Fruit fly (Drosophila melanogaster) whole organism, embryonic: ENCODE results near the gene CG42758.

Experiments
- ATbp ChIP-seq: fragments of 200-800 bp; sonication (Bioruptor generic); optimal IDR thresholded peaks from 2 replicates; lab custom pipeline; 2017; ENCODE audit warnings: missing biosample characterization, mild to moderate bottlenecking, missing genetic modification characterization, missing genetic modification reagents
- CG10431 ChIP-seq: fragments of 200-800 bp; sonication (Bioruptor generic); optimal IDR thresholded peaks from 3 replicates; lab custom pipeline; 2018; ENCODE audit warnings: missing biosample characterization, mild to moderate bottlenecking, missing genetic modification characterization
- CG10543 ChIP-seq: fragments of 200-800 bp; sonication (Bioruptor generic); optimal IDR thresholded peaks from 3 replicates; lab custom pipeline; 2017; ENCODE audit warnings: missing biosample characterization, mild to moderate bottlenecking, missing genetic modification characterization, moderate library complexity
- CG11504 ChIP-seq: fragments of 200-800 bp; sonication (Bioruptor generic); optimal IDR thresholded peaks from 3 replicates; lab custom pipeline; 2019; ENCODE audit warnings: missing biosample characterization, mild to moderate bottlenecking, missing genetic modification characterization, moderate library complexity
- CG13287 ChIP-seq: fragments of 200-800 bp; sonication (Bioruptor generic); IDR thresholded peaks from 2 replicates; pipeline ENCODE4 v1.3.6; 2022; ENCODE audit warnings: missing biosample characterization, missing genetic modification characterization; ENCODE audit not compliant: partially characterized antibody
- CG13894 ChIP-seq: fragments of 200-800 bp; sonication (Bioruptor generic); optimal IDR thresholded peaks from 3 replicates; lab custom pipeline; 2018; ENCODE audit warnings: missing biosample characterization, mild to moderate bottlenecking, missing genetic modification characterization, moderate library complexity
- CG15269 ChIP-seq: fragments of 200-800 bp; sonication (Bioruptor generic); optimal IDR thresholded peaks from 2 replicates; lab custom pipeline; 2018; ENCODE audit warnings: missing biosample characterization, mild to moderate bottlenecking, missing genetic modification characterization, moderate library complexity
- CG17912 ChIP-seq: fragments of 200-800 bp; sonication (Bioruptor generic); optimal IDR thresholded peaks from 2 replicates; lab custom pipeline; 2018; ENCODE audit warnings: missing biosample characterization, mild to moderate bottlenecking, missing genetic modification characterization
- CG34376 ChIP-seq: fragments of 200-800 bp; sonication (Bioruptor generic); optimal IDR thresholded peaks from 2 replicates; lab custom pipeline; 2018; ENCODE audit warnings: missing biosample characterization, mild to moderate bottlenecking, missing genetic modification characterization
- CG4360 ChIP-seq: fragments of 200-800 bp; sonication (Bioruptor generic); IDR thresholded peaks from 2 replicates; pipeline ENCODE4 v1.3.6; 2022; ENCODE audit warnings: missing biosample characterization, missing genetic modification characterization
- CG4404 ChIP-seq: fragments of 200-800 bp; sonication (Bioruptor generic); IDR thresholded peaks from 2 replicates; pipeline ENCODE4 v1.3.6; 2022; ENCODE audit warnings: missing biosample characterization, missing genetic modification characterization
- CG5180 ChIP-seq: fragments of 200-800 bp; sonication (Bioruptor generic); optimal IDR thresholded peaks from 3 replicates; lab custom pipeline; 2017; ENCODE audit warnings: missing biosample characterization, missing genetic modification characterization, mild to moderate bottlenecking, moderate library complexity, missing genetic modification reagents
- CG6791 ChIP-seq: fragments of 200-800 bp; sonication (Bioruptor generic); IDR thresholded peaks from 3 replicates; pipeline ENCODE4 v1.3.6; 2022; ENCODE audit warnings: missing biosample characterization, missing genetic modification characterization; ENCODE audit not compliant: partially characterized antibody
- CG8290 ChIP-seq, 3 experiments: fragments of 200-800 bp; sonication (Bioruptor generic); optimal IDR thresholded peaks; 2 replicates each; lab custom pipeline; 2016 to 2019; ENCODE audit warnings: missing biosample characterization in 3 of 3, missing genetic modification characterization in 3 of 3, mild to moderate bottlenecking in 2 of 3, moderate library complexity in 1 of 3
- Drgx ChIP-seq: fragments of 200-800 bp; sonication (Bioruptor generic); IDR thresholded peaks from 2 replicates; pipeline ENCODE4 v1.3.6; 2022; ENCODE audit warnings: missing biosample characterization, missing genetic modification characterization
- Ets65A ChIP-seq: fragments of 200-800 bp; sonication (Bioruptor generic); peaks from one replicate; lab custom pipeline; 2016; ENCODE audit warnings: missing biosample characterization, missing genetic modification characterization
- Fer1 ChIP-seq: fragments of 200-800 bp; sonication (Bioruptor generic); optimal IDR thresholded peaks from 2 replicates; lab custom pipeline; 2017; ENCODE audit warnings: missing biosample characterization, mild to moderate bottlenecking, missing genetic modification characterization
- HmgZ ChIP-seq: fragments of 200-800 bp; sonication (Bioruptor generic); optimal IDR thresholded peaks from 2 replicates; lab custom pipeline; 2018; ENCODE audit warnings: missing biosample characterization, mild to moderate bottlenecking, missing genetic modification characterization
- Hsf ChIP-seq: fragments of 200-800 bp; sonication (Bioruptor generic); optimal IDR thresholded peaks from 3 replicates; lab custom pipeline; 2016; ENCODE audit warnings: missing biosample characterization, missing genetic modification characterization
- Jarid2 ChIP-seq: fragments of 200-800 bp; sonication (Bioruptor generic); optimal IDR thresholded peaks from 3 replicates; lab custom pipeline; 2017; ENCODE audit warnings: mild to moderate bottlenecking, missing biosample characterization, missing genetic modification reagents, missing genetic modification characterization
- Med ChIP-seq: fragments of 200-800 bp; sonication (Bioruptor generic); peaks from one replicate; lab custom pipeline; 2016; ENCODE audit warnings: missing biosample characterization, missing genetic modification characterization, mild to moderate bottlenecking, inconsistent platforms, moderate library complexity
- NC2β ChIP-seq: fragments of 200-800 bp; sonication (Bioruptor generic); optimal IDR thresholded peaks from 2 replicates; lab custom pipeline; 2016; ENCODE audit warnings: missing biosample characterization, missing genetic modification characterization
- Ptx1 ChIP-seq: fragments of 200-800 bp; sonication (Bioruptor generic); IDR thresholded peaks from 2 replicates; pipeline ENCODE4 v1.3.6; 2022; ENCODE audit warnings: missing biosample characterization, missing genetic modification characterization
- ab ChIP-seq: fragments of 200-800 bp; sonication (Bioruptor generic); optimal IDR thresholded peaks from 2 replicates; lab custom pipeline; 2016; ENCODE audit warnings: missing biosample characterization, missing genetic modification characterization
- ato ChIP-seq: fragments of 200-800 bp; sonication (Bioruptor generic); IDR thresholded peaks from 2 replicates; pipeline ENCODE4 v1.3.6; 2022; ENCODE audit warnings: missing biosample characterization, missing genetic modification characterization; ENCODE audit not compliant: partially characterized antibody
- br ChIP-seq: fragments of >200 bp; optimal IDR thresholded peaks from 2 replicates; lab custom pipeline; 2017
- bsh ChIP-seq, 2 experiments: fragments of 200-800 bp; sonication (Bioruptor generic); optimal IDR thresholded peaks; 2 replicates each; lab custom pipeline; 2017 to 2018; ENCODE audit warnings: mild to moderate bottlenecking in 2 of 2, missing biosample characterization in 2 of 2, missing genetic modification characterization in 2 of 2, moderate library complexity in 1 of 2
- chinmo ChIP-seq: fragments of 200-800 bp; sonication (Bioruptor generic); IDR thresholded peaks from 4 replicates; pipeline ENCODE4 v1.3.6; 2022; ENCODE audit warnings: missing biosample characterization, missing genetic modification characterization; ENCODE audit not compliant: partially characterized antibody
- chm ChIP-seq: fragments of 200-800 bp; sonication (Bioruptor generic); IDR thresholded peaks from 2 replicates; pipeline ENCODE4 v1.3.6; 2022; ENCODE audit warnings: missing biosample characterization, missing genetic modification characterization
- crol ChIP-seq: fragments of 200-800 bp; sonication (Bioruptor generic); IDR thresholded peaks from 2 replicates; pipeline ENCODE4 v1.3.6; 2022; ENCODE audit warnings: missing biosample characterization, missing genetic modification characterization
- fd102C ChIP-seq: fragments of 200-800 bp; sonication (Bioruptor generic); optimal IDR thresholded peaks from 2 replicates; lab custom pipeline; 2018; ENCODE audit warnings: missing biosample characterization, mild to moderate bottlenecking, missing genetic modification characterization, moderate library complexity
- fd96Cb ChIP-seq: fragments of 200-800 bp; sonication (Bioruptor generic); optimal IDR thresholded peaks from 2 replicates; lab custom pipeline; 2018; ENCODE audit warnings: missing biosample characterization, mild to moderate bottlenecking, missing genetic modification characterization, moderate library complexity
- gem ChIP-seq: fragments of 200-800 bp; sonication (Bioruptor generic); optimal IDR thresholded peaks from 2 replicates; lab custom pipeline; 2019; ENCODE audit warnings: missing biosample characterization, mild to moderate bottlenecking, missing genetic modification characterization, moderate library complexity
- gfzf ChIP-seq: fragments of 200-800 bp; sonication (Bioruptor generic); optimal IDR thresholded peaks from 2 replicates; lab custom pipeline; 2016; ENCODE audit warnings: missing biosample characterization, mild to moderate bottlenecking, missing genetic modification characterization, moderate library complexity
- grn ChIP-seq: fragments of 200-800 bp; sonication (Bioruptor generic); optimal IDR thresholded peaks from 3 replicates; lab custom pipeline; 2017; ENCODE audit warnings: missing biosample characterization, missing genetic modification characterization
- kni ChIP-seq: fragments of 200-800 bp; sonication (Bioruptor generic); optimal IDR thresholded peaks from 3 replicates; lab custom pipeline; 2017; ENCODE audit warnings: mild to moderate bottlenecking, missing biosample characterization, missing genetic modification reagents, missing genetic modification characterization
- lab ChIP-seq: fragments of 200-800 bp; sonication (Bioruptor generic); optimal IDR thresholded peaks from 3 replicates; lab custom pipeline; 2017; ENCODE audit warnings: missing biosample characterization, missing genetic modification characterization, mild to moderate bottlenecking, moderate library complexity, missing genetic modification reagents
- nom ChIP-seq: fragments of 200-800 bp; sonication (Bioruptor generic); optimal IDR thresholded peaks from 2 replicates; lab custom pipeline; 2017; ENCODE audit warnings: missing biosample characterization, missing genetic modification characterization, mild to moderate bottlenecking, moderate library complexity, missing genetic modification reagents
- onecut ChIP-seq: fragments of 200-800 bp; sonication (Bioruptor generic); IDR thresholded peaks from 2 replicates; pipeline ENCODE4 v1.3.6; 2022; ENCODE audit warnings: missing biosample characterization, missing genetic modification characterization
- otp ChIP-seq: fragments of 200-800 bp; sonication (Bioruptor generic); IDR thresholded peaks from 3 replicates; pipeline ENCODE4, ENCODE4 v1.3.6; 2022; ENCODE audit warnings: missing biosample characterization, missing genetic modification characterization
- ro ChIP-seq: fragments of 200-800 bp; sonication (Bioruptor generic); IDR thresholded peaks from 2 replicates; pipeline ENCODE4 v1.3.6; 2022; ENCODE audit warnings: missing biosample characterization, missing genetic modification characterization
- sd ChIP-seq: fragments of 200-800 bp; sonication (Bioruptor generic); optimal IDR thresholded peaks from 3 replicates; lab custom pipeline; 2018; ENCODE audit warnings: missing biosample characterization, mild to moderate bottlenecking, missing genetic modification characterization, moderate library complexity
- stc ChIP-seq: fragments of 200-800 bp; sonication (Bioruptor generic); IDR thresholded peaks from 2 replicates; pipeline ENCODE4 v1.3.6; 2022; ENCODE audit warnings: missing biosample characterization, missing genetic modification characterization
- sug ChIP-seq: fragments of 200-800 bp; optimal IDR thresholded peaks from 2 replicates; lab custom pipeline; 2019; ENCODE audit warnings: missing biosample characterization, mild to moderate bottlenecking, missing genetic modification characterization, moderate library complexity
- tio ChIP-seq: fragments of 200-800 bp; sonication (Bioruptor generic); optimal IDR thresholded peaks from 2 replicates; lab custom pipeline; 2017; ENCODE audit warnings: missing biosample characterization, missing genetic modification characterization, inconsistent platforms
- z ChIP-seq: fragments of 200-800 bp; sonication (Bioruptor generic); IDR thresholded peaks from 3 replicates; pipeline ENCODE4 v1.3.6; 2022; ENCODE audit warnings: missing biosample characterization, missing genetic modification characterization

Gene CG42758

dm6 chr3L:14533110-14533509, 34.1 kb upstream of the CG42758 start:
- TF ChIP-seq sd (tag; lab: Kevin White, UChicago) (peak; percentile 62), chinmo (GFP tag; lab: Robert Waterston, UW) (peak; percentile 80; the same call in 1 of the 4 replicates), fd102C (GFP tag; lab: Kevin White, UChicago) (no peak)

- TF ChIP-seq bsh (GFP tag; optimal IDR thresholded peaks at IDR 0.05; lab: Kevin White, UChicago): peak in 1 of 2 experiments; percentile 54
- TF ChIP-seq CG17912 (GFP tag; lab: Kevin White, UChicago): no peak
- TF ChIP-seq fd96Cb: no peak
- peak; percentile 37; the same call in 1 of the 2 replicates for TF ChIP-seq crol (GFP tag; lab: Robert Waterston, UW)
- no peak for TF ChIP-seq Hsf
- TF ChIP-seq CG4404 (GFP tag; lab: Robert Waterston, UW): no peak
- no peak for TF ChIP-seq gfzf
- TF ChIP-seq CG11504 (tag; lab: Kevin White, UChicago): no peak
- no peak for TF ChIP-seq ab (GFP tag; lab: Kevin White, UChicago)
- TF ChIP-seq ro (GFP tag; lab: Robert Waterston, UW): no peak
- no peak for TF ChIP-seq tio
- 0 out of 2 replicates have a peak, but pooled peaks have one; percentile 20 for TF ChIP-seq CG4360 (GFP tag; lab: Robert Waterston, UW)
- no peak for TF ChIP-seq gem (tag; lab: Kevin White, UChicago)
- no peak for TF ChIP-seq stc (GFP tag; lab: Robert Waterston, UW)
- TF ChIP-seq ATbp: no peak
- TF ChIP-seq CG10431: no peak
- no peak for TF ChIP-seq NC2β (GFP tag; lab: Kevin White, UChicago)
- peak; percentile 3 for TF ChIP-seq nom
- peak; percentile 77 for TF ChIP-seq Drgx (GFP tag; lab: Robert Waterston, UW)
Observed at dm6 chr3L:14534619-14535018, 32.6 kb upstream of the CG42758 start.

- peak; percentile 57 for TF ChIP-seq Med (GFP tag; lab: Kevin White, UChicago)
- no peak for TF ChIP-seq onecut (GFP tag; lab: Robert Waterston, UW)
- peak; percentile 90 for TF ChIP-seq Jarid2
- TF ChIP-seq CG15269 (tag; lab: Kevin White, UChicago): peak; percentile 37
- TF ChIP-seq Ets65A (GFP tag; lab: Kevin White, UChicago): peak; percentile 59
- no peak for TF ChIP-seq br (lab: Kevin White, UChicago)
- TF ChIP-seq ATbp: peak; percentile 68
- peak; percentile 20 for TF ChIP-seq CG10543 (GFP tag; lab: Kevin White, UChicago)
- peak; percentile 85 for TF ChIP-seq z (GFP tag; lab: Robert Waterston, UW)
- peak; percentile 11 for TF ChIP-seq lab (GFP tag; lab: Kevin White, UChicago)
- peak; percentile 72; the same call in 1 of the 4 replicates for TF ChIP-seq chinmo (GFP tag; lab: Robert Waterston, UW)
- peak; percentile 19 for TF ChIP-seq kni (GFP tag; lab: Kevin White, UChicago)
- no peak for TF ChIP-seq Ptx1 (GFP tag; lab: Robert Waterston, UW)
- no peak; the same call in 2 of the 3 replicates for TF ChIP-seq otp (GFP tag; lab: Robert Waterston, UW)
- TF ChIP-seq CG34376 (GFP tag; lab: Kevin White, UChicago): peak; percentile 7
- no peak for TF ChIP-seq CG8290 (GFP tag; optimal IDR thresholded peaks at IDR 0.05; lab: Kevin White, UChicago)
- peak in 1 of 2 experiments; percentile 25 for TF ChIP-seq CG8290 (tag; optimal IDR thresholded peaks at IDR 0.05; lab: Kevin White, UChicago)
- peak; percentile 58; the same call in 1 of the 3 replicates for TF ChIP-seq CG6791
- peak; percentile 96 for TF ChIP-seq grn (GFP tag; lab: Kevin White, UChicago)
- TF ChIP-seq chm (GFP tag; lab: Robert Waterston, UW): peak; percentile 17; the same call in 1 of the 2 replicates
- TF ChIP-seq HmgZ (tag; lab: Kevin White, UChicago): peak; percentile 6
- TF ChIP-seq CG5180 (GFP tag; lab: Kevin White, UChicago): peak; percentile 96
- 0 out of 2 replicates have a peak, but pooled peaks have one; percentile 16 for TF ChIP-seq CG13287
- TF ChIP-seq sug (tag; lab: Kevin White, UChicago): peak; percentile 5
- TF ChIP-seq ato (GFP tag; lab: Robert Waterston, UW): peak; percentile 40; the same call in 1 of the 2 replicates
- TF ChIP-seq Fer1: peak; percentile 18
- TF ChIP-seq CG13894: peak; percentile 100
Observed at dm6 chr3L:14536042-14536684, 31.1 kb upstream of the CG42758 start, which contains the start of the genes bbg and CG43246. Gene bbg (minus strand): TSS chr3L:14536276. Gene CG43246 (plus strand): TSS chr3L:14536634.
